Worm (Caenorhabditis elegans) whole organism, mixed stage, embryonic: ENCODE measurements around the gene sri-60.

Experiments used
- ceh-83 ChIP-seq: fragments of 200-800 bp; sonication (Bioruptor generic); optimal IDR thresholded peaks from 2 replicates; lab custom pipeline; 2018; ENCODE audit warnings: mild to moderate bottlenecking, missing genetic modification characterization, missing compliant biosample characterization

The sri-60 gene

DNA sequence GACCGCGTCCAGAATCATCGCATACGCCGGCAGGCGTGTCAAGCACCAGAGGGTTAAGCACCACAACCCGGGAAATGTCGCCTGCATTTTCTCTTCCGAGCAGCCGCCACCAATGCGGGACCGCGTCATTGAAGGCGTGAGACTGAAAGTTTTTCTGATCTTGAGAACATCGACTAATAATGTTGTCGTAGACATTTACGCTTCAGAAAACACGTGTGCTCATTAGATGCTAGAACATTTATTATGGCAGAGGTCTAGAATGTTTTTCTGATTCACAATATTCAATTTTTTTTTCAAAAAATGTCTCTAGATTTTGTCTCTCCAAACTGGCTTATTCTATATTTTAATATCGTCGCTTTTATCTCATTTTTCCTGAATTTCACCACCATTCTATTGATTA, 46.1 kb downstream of the sri-60 start, which contains the start of gene sri-47:
sri-47 (plus strand) TSS at position 301 of the 400 bp plus-strand sequence.
- TF ChIP-seq ceh-83 (GFP tag; lab: Kevin White, UChicago), result no peak
